Fruit fly (Drosophila melanogaster) whole organism, pupa: ENCODE measurements around the gene CG7272.

Experiments
- CG10348 ChIP-seq: fragments of 200-800 bp; sonication (Bioruptor generic); IDR thresholded peaks from 2 replicates; pipeline ENCODE4 v1.3.6; 2022; ENCODE audit warnings: missing biosample characterization, missing genetic modification characterization
- CG13204 ChIP-seq: fragments of 200-800 bp; sonication (Bioruptor generic); optimal IDR thresholded peaks from 2 replicates; lab custom pipeline; 2018; ENCODE audit warnings: missing biosample characterization, mild to moderate bottlenecking, missing genetic modification characterization, moderate library complexity
- CG15710 ChIP-seq: fragments of 200-800 bp; sonication (Bioruptor generic); optimal IDR thresholded peaks from 2 replicates; lab custom pipeline; 2018; ENCODE audit warnings: missing biosample characterization, mild to moderate bottlenecking, missing genetic modification characterization, moderate library complexity
- CG17806 ChIP-seq: fragments of 200-800 bp; sonication (Bioruptor generic); optimal IDR thresholded peaks from 2 replicates; lab custom pipeline; 2018; ENCODE audit warnings: missing biosample characterization, mild to moderate bottlenecking, missing genetic modification characterization, moderate library complexity
- D1 ChIP-seq: fragments of 200-800 bp; sonication (Bioruptor generic); optimal IDR thresholded peaks from 2 replicates; lab custom pipeline; 2018; ENCODE audit warnings: missing biosample characterization, mild to moderate bottlenecking, missing genetic modification characterization, moderate library complexity
- Pif1A ChIP-seq: fragments of 200-800 bp; sonication (Bioruptor generic); optimal IDR thresholded peaks from 3 replicates; lab custom pipeline; 2016; ENCODE audit warnings: missing biosample characterization, missing genetic modification characterization
- Pif1B ChIP-seq: fragments of 200-800 bp; sonication (Bioruptor generic); optimal IDR thresholded peaks from 3 replicates; lab custom pipeline; 2016; ENCODE audit warnings: missing biosample characterization, missing genetic modification characterization
- fd96Ca ChIP-seq: fragments of 200-800 bp; sonication (Bioruptor generic); IDR thresholded peaks from 3 replicates; pipeline ENCODE4 v1.3.6; 2022; ENCODE audit warnings: missing biosample characterization, missing genetic modification characterization
- gl ChIP-seq: fragments of 200-800 bp; sonication (Bioruptor generic); optimal IDR thresholded peaks from 2 replicates; lab custom pipeline; 2018; ENCODE audit warnings: missing biosample characterization, mild to moderate bottlenecking, missing genetic modification characterization
- rn ChIP-seq: fragments of 200-800 bp; sonication (Bioruptor generic); IDR thresholded peaks from 2 replicates; pipeline ENCODE4 v1.3.6; 2022; ENCODE audit warnings: missing biosample characterization, missing genetic modification characterization

dm6 chr3L:15493886-15494598, 6.7 kb upstream of the CG7272 start:
- TF ChIP-seq fd96Ca = no peak
- no peak for TF ChIP-seq D1 (tag; lab: Kevin White, UChicago)
- no peak for TF ChIP-seq rn
- no peak for TF ChIP-seq CG10348 (GFP tag; lab: Robert Waterston, UW)
- TF ChIP-seq Pif1B (GFP tag; lab: Kevin White, UChicago) = no peak
- TF ChIP-seq CG17806 (tag; lab: Kevin White, UChicago) = no peak
- TF ChIP-seq Pif1A (GFP tag; lab: Kevin White, UChicago) = no peak
- TF ChIP-seq gl (tag; lab: Kevin White, UChicago) = no peak
- no peak for TF ChIP-seq CG15710 (tag; lab: Kevin White, UChicago)
- no peak for TF ChIP-seq CG13204 (GFP tag; lab: Kevin White, UChicago)
